Worm (Caenorhabditis elegans): ENCODE results near the gene F16G10.5.

Gene F16G10.5

DNA sequence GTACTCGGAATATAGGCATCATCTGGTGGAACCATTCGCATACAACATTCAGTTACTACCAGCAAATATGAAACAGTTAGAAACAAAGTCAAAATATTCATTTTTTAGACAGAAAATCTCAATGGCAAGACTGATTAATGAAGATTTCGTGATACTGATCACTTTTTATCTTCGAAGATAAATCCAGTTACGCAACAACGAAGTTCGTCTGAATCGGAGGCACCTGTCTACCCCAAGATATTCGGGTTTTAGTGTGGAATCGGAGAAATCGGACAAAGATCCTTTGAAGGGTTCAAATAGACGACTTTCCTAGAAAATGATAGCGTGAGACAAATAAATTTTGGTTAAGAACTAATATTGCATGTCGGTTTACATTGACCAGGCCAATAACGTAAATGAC, 28.7 kb downstream of the F16G10.5 start, which contains the start of gene F16G10.13:
Gene F16G10.13, minus strand, starts transcription at position 101 of the 400 bp plus-strand sequence.
- TF ChIP-seq aly-2 (tag; optimal IDR thresholded peaks at IDR 0.05), result no peak
- no peak for TF ChIP-seq unc-39 (tag; optimal IDR thresholded peaks at IDR 0.05)
- TF ChIP-seq unc-62 (GFP tag; optimal IDR thresholded peaks at IDR 0.05), result no peak
- no peak for TF ChIP-seq jun-1 (tag; optimal IDR thresholded peaks at IDR 0.05)
- TF ChIP-seq nhr-43 (tag; optimal IDR thresholded peaks at IDR 0.05; ENCODE audit: poor library complexity, severe bottlenecking), result no peak
- TF ChIP-seq lin-15B (tag; optimal IDR thresholded peaks at IDR 0.05), result no peak
- no peak for TF ChIP-seq daf-12 (tag; optimal IDR thresholded peaks at IDR 0.05)

DNA sequence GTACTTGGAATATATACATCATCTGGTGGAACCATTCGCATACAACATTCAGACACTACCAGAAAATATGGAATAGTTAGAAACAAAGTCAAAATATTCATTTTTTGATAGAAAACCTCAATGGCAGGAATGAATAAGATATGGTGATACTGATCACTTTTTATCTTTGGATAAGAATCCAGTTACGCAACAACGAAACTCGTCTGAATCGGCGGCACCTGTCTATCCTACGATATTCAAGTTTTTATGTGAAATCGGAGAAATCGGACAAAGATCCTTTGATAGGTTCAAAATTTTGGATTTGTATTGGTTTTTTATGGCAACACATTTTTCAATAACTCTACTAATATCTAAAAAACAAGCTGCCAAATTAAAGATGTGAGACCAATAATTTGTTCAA, 31.8 kb downstream of the F16G10.5 start, which contains the start of gene F16G10.14:
Gene F16G10.14, minus strand, starts transcription at position 101 of the 400 bp plus-strand sequence.
- TF ChIP-seq nhr-12 (tag; optimal IDR thresholded peaks at IDR 0.05), result no peak
- no peak for TF ChIP-seq ZK546.5 (tag; optimal IDR thresholded peaks at IDR 0.05)
- TF ChIP-seq nhr-237 (tag; optimal IDR thresholded peaks at IDR 0.05), result no peak
- TF ChIP-seq jun-1 (tag; optimal IDR thresholded peaks at IDR 0.05), result no peak
- no peak for TF ChIP-seq ceh-16 (tag; optimal IDR thresholded peaks at IDR 0.05)
- no peak for TF ChIP-seq nhr-43 (tag; optimal IDR thresholded peaks at IDR 0.05; ENCODE audit: poor library complexity, severe bottlenecking)
- no peak for TF ChIP-seq elt-2 (tag; optimal IDR thresholded peaks at IDR 0.05)
- TF ChIP-seq nhr-28 (tag; optimal IDR thresholded peaks at IDR 0.05), result no peak
- no peak for TF ChIP-seq lin-39 (tag; optimal IDR thresholded peaks at IDR 0.05)
- no peak for TF ChIP-seq fkh-2 (tag; optimal IDR thresholded peaks at IDR 0.05)
- TF ChIP-seq lin-15B (tag; optimal IDR thresholded peaks at IDR 0.05), result no peak
- TF ChIP-seq nhr-77 (tag; optimal IDR thresholded peaks at IDR 0.05), result no peak
- no peak for TF ChIP-seq elt-3 (tag; optimal IDR thresholded peaks at IDR 0.05)
- TF ChIP-seq sea-2 (GFP tag; optimal IDR thresholded peaks at IDR 0.05), result no peak
- no peak for TF ChIP-seq egl-27 (tag; optimal IDR thresholded peaks at IDR 0.05)
- no peak for TF ChIP-seq nhr-25 (tag; optimal IDR thresholded peaks at IDR 0.05)
- no peak for TF ChIP-seq unc-39 (tag; optimal IDR thresholded peaks at IDR 0.05)
- TF ChIP-seq daf-12 (tag; optimal IDR thresholded peaks at IDR 0.05), result no peak

- TF ChIP-seq ztf-11 (tag; optimal IDR thresholded peaks at IDR 0.05) (no peak), elt-3 (tag; optimal IDR thresholded peaks at IDR 0.05) (peak; percentile 14 to 96 (median 93)), nhr-43 (tag; optimal IDR thresholded peaks at IDR 0.05; ENCODE audit: poor library complexity, severe bottlenecking) (peak; percentile 86)
Observed at ce11 chrII:2399810-2400209, 32.7 kb downstream of the F16G10.5 start.

- TF ChIP-seq pqm-1 (tag; optimal IDR thresholded peaks at IDR 0.05), result no peak
- TF ChIP-seq lsy-12 (tag; optimal IDR thresholded peaks at IDR 0.05), result no peak
- TF ChIP-seq ztf-4 (tag; optimal IDR thresholded peaks at IDR 0.05), result no peak
Observed at ce11 chrII:2403984-2404383, 36.9 kb downstream of the F16G10.5 start, which contains the start of gene F16G10.1. Gene F16G10.1, plus strand, starts transcription at chrII:2404284.

ce11 chrII:2411093-2411492, 44.0 kb downstream of the F16G10.5 start:
- no peak for TF ChIP-seq ceh-16 (tag; optimal IDR thresholded peaks at IDR 0.05)

DNA sequence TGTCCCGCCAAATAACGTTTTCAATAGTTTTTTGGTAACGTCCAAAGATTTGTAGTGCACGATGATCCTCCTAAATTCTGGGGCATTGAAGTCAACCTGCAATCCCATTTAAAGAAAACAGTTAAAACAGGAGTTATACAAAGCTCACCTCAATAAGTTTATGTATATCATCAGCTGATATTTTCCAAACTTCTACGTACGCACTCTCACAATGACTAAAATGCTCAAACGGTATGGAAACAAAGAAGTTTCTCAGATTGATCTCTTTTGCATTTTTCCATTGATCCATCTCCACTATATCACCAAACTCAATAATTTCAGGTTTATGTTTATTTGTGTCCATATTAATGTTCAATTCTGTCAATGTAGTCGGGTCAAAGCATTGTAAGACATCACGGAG, 44.4 kb downstream of the F16G10.5 start:
- TF ChIP-seq ztf-4 (tag; optimal IDR thresholded peaks at IDR 0.05) (no peak), egl-27 (tag; optimal IDR thresholded peaks at IDR 0.05) (no peak), fkh-10 (GFP tag; optimal IDR thresholded peaks at IDR 0.05) (no peak), eor-1 (tag; optimal IDR thresholded peaks at IDR 0.05) (no peak), jun-1 (tag; optimal IDR thresholded peaks at IDR 0.05) (no peak), elt-2 (tag; optimal IDR thresholded peaks at IDR 0.05) (no peak), mdl-1 (tag; optimal IDR thresholded peaks at IDR 0.05) (no peak), nhr-28 (tag; optimal IDR thresholded peaks at IDR 0.05) (no peak), sea-2 (GFP tag; optimal IDR thresholded peaks at IDR 0.05) (no peak), ama-1 (optimal IDR thresholded peaks at IDR 0.05) (no peak), elt-3 (tag; optimal IDR thresholded peaks at IDR 0.05) (no peak), skn-1 (tag; optimal IDR thresholded peaks at IDR 0.05) (no peak), ceh-28 (tag; optimal IDR thresholded peaks at IDR 0.05) (no peak), nhr-67 (tag; optimal IDR thresholded peaks at IDR 0.05) (no peak), tbx-2 (tag; optimal IDR thresholded peaks at IDR 0.05) (no peak), R02D3.7 (tag; optimal IDR thresholded peaks at IDR 0.05) (no peak), nhr-237 (tag; optimal IDR thresholded peaks at IDR 0.05) (no peak)

All from whole organism, L3 larva.